Fruit fly (Drosophila melanogaster): ENCODE data around the gene CG1545.
A peak's percentile ranks its signal among the peaks of the same experiment; 100 is the strongest.
"Not testable (repeated sequence)": the region's sequence is repeated elsewhere in the genome, so short reads cannot be mapped to it uniquely, and the experiment has no call there.

CG1545 gene

DNA sequence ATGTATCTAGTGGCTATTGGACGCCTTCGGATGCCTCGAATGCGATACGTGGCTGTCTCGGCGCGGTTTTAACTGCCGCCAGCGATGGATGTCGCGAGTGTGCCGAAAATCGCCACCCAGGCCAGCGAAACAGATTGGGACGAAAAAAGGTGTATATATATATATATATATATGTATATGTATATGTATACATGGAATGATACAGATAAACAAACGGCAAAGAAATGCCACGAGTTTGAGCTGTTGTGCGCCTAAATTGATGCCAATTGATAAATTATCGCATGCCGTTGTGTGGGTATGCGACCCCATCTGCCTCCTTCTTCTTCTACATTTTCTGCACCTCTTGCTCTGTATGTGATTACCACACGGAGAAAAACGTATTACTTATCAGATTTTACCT lies at the start of gene CG1545:
Gene CG1545, minus strand, starts transcription at position 101 of the 400 bp plus-strand sequence.
- no peak for TF ChIP-seq CG8478 (optimal IDR thresholded peaks at IDR 0.05)

DNA sequence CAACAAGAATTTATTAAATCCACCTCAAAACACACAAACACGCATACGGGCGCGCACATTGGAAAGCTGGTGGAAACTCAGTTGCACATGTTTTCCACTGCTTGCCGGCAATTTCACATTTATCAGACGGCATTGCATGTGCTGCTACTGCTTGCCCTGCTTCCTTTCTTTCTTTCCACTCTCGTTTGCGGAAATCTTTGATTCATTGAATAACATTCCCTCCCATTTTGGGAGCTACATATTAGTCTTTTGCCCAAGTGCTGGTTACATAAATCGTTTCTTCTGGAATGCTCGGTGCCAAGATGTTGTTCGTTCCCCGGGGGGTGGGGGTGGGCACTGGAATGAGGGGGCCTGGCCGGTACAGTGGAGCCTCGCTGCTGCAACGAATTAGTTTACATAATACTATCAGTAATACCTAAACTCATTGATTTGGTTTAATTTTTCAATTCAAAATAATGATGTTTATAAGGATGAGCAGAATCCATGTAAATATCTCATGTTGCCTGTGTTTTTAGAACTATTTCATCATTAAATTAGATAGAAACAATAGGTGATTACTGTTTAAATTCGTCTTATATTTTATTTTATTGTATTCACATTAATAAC lies 49.5 kb upstream of the CG1545 start:
- TF ChIP-seq CG8478 (optimal IDR thresholded peaks at IDR 0.05) = no peak
- TF ChIP-seq CTCF (optimal IDR thresholded peaks at IDR 0.05) = peak; percentile 40 to 49

DNA sequence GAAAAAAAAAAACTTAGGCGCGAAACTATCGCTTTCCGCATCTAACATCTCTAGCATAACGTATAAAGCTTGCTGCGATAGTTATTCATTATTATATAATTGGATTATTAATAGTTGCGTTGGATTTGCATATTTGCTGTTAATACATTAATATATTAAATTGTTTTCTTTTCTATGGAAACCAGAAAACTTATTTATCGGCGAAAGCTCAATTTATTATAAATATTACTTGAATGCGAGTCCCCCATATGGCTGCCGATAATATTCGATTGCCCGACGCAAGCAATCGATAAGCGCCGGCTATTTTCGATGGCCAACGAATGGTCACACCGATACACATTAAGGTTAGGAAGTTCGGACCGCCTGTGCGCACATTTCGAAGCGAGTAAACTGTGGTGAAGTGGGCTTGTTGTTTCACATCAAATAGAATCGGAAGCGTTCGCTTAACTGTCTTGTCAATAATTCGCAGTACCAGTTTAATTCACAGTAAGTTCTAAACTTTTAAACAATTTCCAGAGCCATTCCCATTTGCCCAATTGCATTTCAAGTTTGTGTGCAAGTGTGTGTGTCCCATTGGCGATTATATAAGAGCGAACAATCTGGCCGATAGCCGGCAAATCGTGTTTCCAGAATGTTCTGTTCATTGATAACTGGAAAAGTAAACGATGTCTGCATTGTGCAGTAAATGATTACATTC lies 48.9 kb upstream of the CG1545 start, which contains the start of gene Hsp60A:
Gene Hsp60A, plus strand, starts transcription at position 335 of the 697 bp plus-strand sequence.
- TF ChIP-seq CTCF (optimal IDR thresholded peaks at IDR 0.05) (no peak), CG8478 (optimal IDR thresholded peaks at IDR 0.05) (no peak)

DNA sequence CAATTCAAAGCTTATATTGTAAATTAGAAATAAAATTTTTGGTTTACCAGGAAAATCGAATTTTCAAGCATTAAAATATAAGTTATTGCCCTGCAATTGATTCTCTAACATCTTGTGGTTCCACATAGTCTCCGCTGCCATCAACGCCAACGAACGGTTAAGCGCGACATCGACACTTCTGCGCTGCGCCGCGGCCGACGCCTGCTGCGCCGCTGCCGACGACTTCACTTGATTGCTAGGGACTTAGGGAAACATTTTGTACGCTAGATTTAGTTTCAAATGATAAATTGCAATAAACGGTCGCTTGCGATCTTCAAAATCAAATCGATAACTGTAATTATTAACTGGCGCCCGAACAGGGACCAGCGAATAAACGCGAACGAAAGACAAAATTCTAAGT lies 36.6 kb upstream of the CG1545 start, which contains the start of gene CG42249:
Gene CG42249, plus strand, starts transcription at position 301 of the 400 bp plus-strand sequence.
- TF ChIP-seq CG8478, CTCF (optimal IDR thresholded peaks at IDR 0.05): not testable (repeated sequence)

DNA sequence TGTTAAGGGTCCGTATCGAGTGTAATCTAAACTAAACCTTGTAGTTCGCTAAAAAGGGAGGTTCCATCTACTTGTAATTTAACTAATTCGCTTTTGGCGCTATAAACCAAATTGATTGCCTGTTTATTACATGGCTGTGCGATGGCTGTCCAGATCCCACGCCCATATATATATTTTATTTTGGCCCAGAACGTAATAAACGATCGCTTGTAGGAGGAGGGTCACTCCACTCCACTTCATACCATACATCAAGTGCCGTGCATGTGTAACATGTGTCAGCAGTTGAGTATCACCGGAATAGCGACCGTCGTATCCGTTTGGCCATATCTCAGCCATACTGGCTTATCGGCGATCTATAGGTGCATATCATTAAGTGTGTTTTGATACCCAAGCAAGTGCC lies 35.9 kb upstream of the CG1545 start:
- no peak for TF ChIP-seq CTCF (optimal IDR thresholded peaks at IDR 0.05)
- TF ChIP-seq CG8478 (optimal IDR thresholded peaks at IDR 0.05) = no peak

DNA sequence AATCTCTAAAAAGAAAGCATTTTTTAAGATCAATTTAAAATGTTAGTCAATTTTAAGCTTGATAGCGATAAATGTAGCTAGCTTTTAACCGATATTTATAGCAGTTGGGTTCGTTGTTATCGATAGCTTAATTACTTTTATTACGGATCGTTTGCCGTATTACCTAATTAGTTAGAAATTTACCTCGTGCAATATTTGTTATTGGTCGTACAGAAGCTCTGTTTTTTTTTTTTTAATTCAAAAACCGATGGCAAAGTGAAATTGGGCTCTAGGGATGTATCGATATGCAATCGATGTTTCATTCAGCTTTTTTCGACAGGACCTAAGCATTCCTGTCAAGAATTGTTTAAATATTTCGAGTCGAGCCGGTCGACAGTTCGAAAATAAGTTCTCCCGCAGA lies 32.8 kb upstream of the CG1545 start, which contains the start of gene CG2061:
Gene CG2061, plus strand, starts transcription at position 292 of the 400 bp plus-strand sequence.
- TF ChIP-seq CG8478 (optimal IDR thresholded peaks at IDR 0.05) = no peak
- TF ChIP-seq CTCF (optimal IDR thresholded peaks at IDR 0.05) = no peak

DNA sequence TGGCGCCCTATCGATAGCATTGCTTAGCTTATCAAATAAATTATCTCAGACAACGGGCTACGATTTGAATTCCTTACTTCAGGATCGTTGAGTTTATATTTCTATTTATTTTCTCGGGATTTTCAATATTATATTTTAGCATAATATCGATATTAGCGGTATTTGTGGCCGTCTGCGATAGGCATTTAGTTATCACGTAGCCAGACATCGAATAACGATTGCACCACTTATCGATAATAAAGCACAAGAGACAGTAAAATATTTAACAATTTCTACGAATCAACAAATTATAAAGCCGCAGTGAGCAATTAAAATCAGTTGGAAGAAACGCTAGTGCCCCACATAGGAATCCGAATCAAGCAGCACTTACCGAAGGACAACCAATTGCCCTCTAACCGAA lies 30.7 kb upstream of the CG1545 start, which contains the start of gene CG2076:
Gene CG2076, plus strand, starts transcription at position 50 of the 400 bp plus-strand sequence.
- TF ChIP-seq CTCF (optimal IDR thresholded peaks at IDR 0.05) (no peak), CG8478 (optimal IDR thresholded peaks at IDR 0.05) (no peak)

DNA sequence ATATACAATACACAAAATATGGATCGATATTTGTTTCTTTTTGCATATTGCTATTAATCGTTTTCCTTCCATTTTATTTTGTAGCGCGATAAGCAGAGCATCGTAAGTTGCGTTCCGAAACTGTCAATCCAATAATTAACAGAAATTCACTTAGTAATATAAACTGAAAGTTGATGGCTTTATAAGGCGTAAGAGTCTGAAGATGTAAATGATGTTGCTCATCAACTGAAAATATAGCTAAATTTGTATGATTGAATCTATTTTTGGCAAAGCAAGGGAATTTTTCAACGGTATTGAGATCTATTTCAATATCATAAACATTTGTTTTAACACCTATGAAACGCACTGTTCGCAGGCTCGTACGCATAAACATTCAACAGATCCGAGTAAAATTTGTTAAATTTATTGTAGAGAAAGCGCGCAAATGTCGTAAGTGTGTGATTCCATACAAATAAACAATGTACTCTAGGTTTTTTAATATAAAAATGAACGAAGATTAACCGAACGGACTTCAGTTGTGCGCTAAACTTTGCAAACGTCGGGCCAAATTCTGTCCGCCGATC lies 29.4 kb upstream of the CG1545 start, which contains the start of gene Vago:
Gene Vago, plus strand, starts transcription at position 513 of the 563 bp plus-strand sequence.
- no peak for TF ChIP-seq CTCF (optimal IDR thresholded peaks at IDR 0.05)
- TF ChIP-seq CG8478 (optimal IDR thresholded peaks at IDR 0.05) = no peak

DNA sequence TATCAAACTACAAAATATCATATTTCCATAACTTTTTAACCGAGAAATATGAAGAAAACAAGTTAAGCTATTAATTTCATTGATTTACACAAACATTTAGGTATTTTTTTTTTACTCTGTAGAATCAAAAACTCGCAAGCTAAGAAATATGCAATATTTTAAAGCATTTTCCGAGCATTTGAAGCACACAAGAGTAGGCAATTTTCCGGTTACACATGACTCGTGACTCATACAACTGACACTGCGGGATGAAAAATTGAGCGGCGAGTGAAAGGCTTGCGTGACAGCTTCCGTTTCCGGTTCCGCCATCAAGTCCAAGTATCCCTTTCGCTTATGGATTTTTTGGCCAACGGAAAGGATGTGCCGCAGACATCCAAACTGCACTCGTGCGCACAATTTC lies 28.0 kb upstream of the CG1545 start:
- no peak for TF ChIP-seq CTCF (optimal IDR thresholded peaks at IDR 0.05)
- TF ChIP-seq CG8478 (optimal IDR thresholded peaks at IDR 0.05) = no peak

DNA sequence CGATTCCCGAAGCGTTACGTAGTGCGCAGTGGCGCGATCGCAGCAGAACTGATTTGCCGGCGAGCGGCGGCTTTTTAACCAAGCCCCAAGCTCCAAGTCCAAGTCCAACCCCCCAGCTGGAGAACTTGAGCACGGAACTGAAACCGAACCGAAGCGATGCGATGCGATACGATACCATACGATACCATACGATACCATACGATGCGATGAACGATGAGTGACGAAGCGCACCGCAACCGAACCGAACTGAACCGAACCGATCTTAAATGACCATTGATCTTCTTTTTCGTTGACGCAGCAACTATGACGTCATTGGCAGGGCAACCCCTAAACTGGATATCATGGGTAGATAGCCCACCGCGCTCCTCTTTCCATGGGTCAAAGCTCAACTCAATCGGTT lies 26.8 kb upstream of the CG1545 start, which contains the start of gene sev:
Gene sev, minus strand, starts transcription at position 50 of the 400 bp plus-strand sequence.
- TF ChIP-seq CTCF (optimal IDR thresholded peaks at IDR 0.05) (no peak), CG8478 (optimal IDR thresholded peaks at IDR 0.05) (no peak)

DNA sequence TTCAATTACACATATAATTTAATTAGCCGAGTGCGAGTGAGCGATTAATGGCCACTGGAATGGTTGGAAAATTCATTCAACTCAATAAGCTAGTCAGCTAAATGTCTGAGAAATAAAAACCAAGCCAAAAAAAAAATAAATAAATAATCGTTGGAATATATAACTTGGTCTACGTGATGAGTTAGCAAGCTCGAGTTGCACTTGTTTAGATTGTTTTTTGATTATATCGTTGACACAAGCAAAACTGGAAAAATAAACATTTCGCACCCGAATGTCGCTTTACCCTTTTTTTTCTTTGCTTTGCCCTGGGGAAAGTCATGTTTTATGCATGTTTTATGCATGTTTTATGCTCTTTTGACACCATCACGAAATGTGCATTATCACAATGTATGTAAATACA lies 23.6 kb upstream of the CG1545 start:
- TF ChIP-seq CG8478 (optimal IDR thresholded peaks at IDR 0.05) (no peak), CTCF (optimal IDR thresholded peaks at IDR 0.05) (no peak)

DNA sequence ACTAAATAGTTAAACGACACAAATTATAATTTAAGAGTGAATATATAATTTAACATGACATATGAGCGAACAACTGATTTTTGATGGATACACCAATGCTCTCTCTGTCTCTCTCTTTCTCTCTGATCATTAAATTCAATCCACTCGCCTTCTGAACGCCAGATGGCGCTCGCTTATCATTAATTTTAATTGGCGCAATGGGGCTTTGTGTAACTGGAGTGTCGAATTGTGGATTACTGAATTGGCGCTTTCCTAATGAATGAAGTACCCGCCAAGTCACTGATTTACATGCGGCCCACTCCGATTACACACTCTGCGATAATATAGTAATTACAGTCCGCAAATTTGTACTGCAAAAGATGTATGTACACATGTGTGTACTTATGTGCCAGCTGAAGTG lies 22.4 kb upstream of the CG1545 start:
- TF ChIP-seq CG8478 (optimal IDR thresholded peaks at IDR 0.05) = no peak
- TF ChIP-seq CTCF (optimal IDR thresholded peaks at IDR 0.05) = peak; percentile 75 to 77

DNA sequence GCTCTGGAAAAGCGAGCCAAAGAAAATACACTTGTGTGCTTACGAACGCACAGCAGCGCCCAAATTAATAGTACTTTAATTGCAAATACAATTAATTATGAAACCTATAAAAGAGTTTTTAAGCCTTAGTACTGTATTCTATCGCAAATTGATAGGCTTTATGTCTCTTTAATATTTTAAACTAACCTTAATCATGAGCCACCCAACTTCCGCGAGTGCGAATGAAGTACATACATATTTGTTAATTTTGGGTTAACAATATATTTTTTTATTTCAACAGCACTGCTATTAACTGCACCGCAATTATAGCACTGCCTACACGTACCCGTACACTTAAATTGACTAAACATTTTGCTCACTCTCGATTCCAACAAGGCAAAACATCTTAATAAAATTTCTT lies 21.8 kb upstream of the CG1545 start:
- TF ChIP-seq CTCF (optimal IDR thresholded peaks at IDR 0.05) (no peak), CG8478 (optimal IDR thresholded peaks at IDR 0.05) (no peak)

DNA sequence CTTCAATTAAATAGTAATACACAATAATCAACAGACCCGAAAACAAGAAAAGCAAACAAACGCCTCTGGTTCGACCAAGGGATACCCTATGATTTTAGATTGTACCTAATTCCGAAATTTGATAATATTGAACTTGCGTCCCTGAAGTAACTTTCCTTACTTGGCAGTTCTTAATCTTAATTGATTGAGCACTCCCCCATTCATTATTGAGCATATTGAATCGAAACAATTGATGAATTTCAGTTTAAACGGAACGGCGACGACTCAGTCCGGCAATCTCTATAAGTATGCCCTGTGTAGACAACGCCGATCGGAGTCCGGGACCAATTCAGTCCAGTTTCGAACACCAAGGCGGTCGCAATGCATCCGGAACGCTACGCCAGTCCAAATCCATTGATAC lies 6.8 kb upstream of the CG1545 start, which contains the start of gene CG15203:
Gene CG15203, plus strand, starts transcription at position 301 of the 400 bp plus-strand sequence.
- TF ChIP-seq CTCF (optimal IDR thresholded peaks at IDR 0.05) = no peak
- TF ChIP-seq CG8478 (optimal IDR thresholded peaks at IDR 0.05) = no peak

DNA sequence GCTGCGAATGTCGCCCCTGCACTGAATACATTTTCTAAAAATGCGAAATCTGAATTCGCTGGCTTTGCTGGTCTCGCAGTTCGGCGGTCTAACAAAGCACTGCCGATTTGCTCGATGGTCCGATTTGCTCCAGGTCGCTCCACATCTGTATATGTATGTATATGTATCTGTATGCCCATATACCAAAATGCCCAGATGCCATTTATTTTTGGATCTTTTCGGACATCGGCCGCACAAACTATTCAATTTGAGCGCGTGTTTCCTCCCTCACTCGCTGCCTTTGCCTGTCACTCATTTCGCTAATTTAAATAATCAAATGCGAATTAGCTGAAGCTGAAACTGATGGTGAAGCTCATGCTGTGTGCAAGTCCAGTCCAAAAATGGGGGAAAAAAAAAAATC lies 3.7 kb upstream of the CG1545 start, which contains the start of gene CG1537:
Gene CG1537, minus strand, starts transcription at position 101 of the 400 bp plus-strand sequence.
- no peak for TF ChIP-seq CG8478 (optimal IDR thresholded peaks at IDR 0.05)
- no peak for TF ChIP-seq CTCF (optimal IDR thresholded peaks at IDR 0.05)
